Worm (Caenorhabditis elegans): ENCODE data around the gene C33A11.2.

ce11 chrX:15336392-15336791 lies 29.4 kb upstream of the C33A11.2 start:
- no peak for TF ChIP-seq attf-5 (GFP tag; optimal IDR thresholded peaks at IDR 0.05)
- TF ChIP-seq madf-6 (GFP tag; IDR thresholded peaks at IDR 0.05) = no peak
